Fruit fly (Drosophila melanogaster) whole organism, embryonic: ENCODE measurements around the gene MED28.

Experiments
- CG10959 ChIP-seq: fragments of 200-800 bp; sonication (Bioruptor generic); IDR thresholded peaks from 2 replicates; pipeline ENCODE4 v1.3.6; 2022; ENCODE audit warnings: missing biosample characterization, missing genetic modification characterization
- CG11696 ChIP-seq: fragments of 200-800 bp; sonication (Bioruptor generic); IDR thresholded peaks from 2 replicates; pipeline ENCODE4 v1.3.6; 2022; ENCODE audit warnings: missing biosample characterization, missing genetic modification characterization
- CG12219 ChIP-seq: fragments of 200-800 bp; sonication (Bioruptor generic); optimal IDR thresholded peaks from 3 replicates; lab custom pipeline; 2018; ENCODE audit warnings: missing biosample characterization, mild to moderate bottlenecking, missing genetic modification characterization
- CG14667 ChIP-seq: fragments of 200-800 bp; sonication (Bioruptor generic); IDR thresholded peaks from 2 replicates; pipeline ENCODE4 v1.3.6; 2022; ENCODE audit warnings: missing biosample characterization, missing genetic modification characterization
- CG14710 ChIP-seq: fragments of 200-800 bp; sonication (Bioruptor generic); optimal IDR thresholded peaks from 3 replicates; lab custom pipeline; 2019; ENCODE audit warnings: missing biosample characterization, mild to moderate bottlenecking, missing genetic modification characterization, moderate library complexity
- CG15269 ChIP-seq: fragments of 200-800 bp; sonication (Bioruptor generic); optimal IDR thresholded peaks from 2 replicates; lab custom pipeline; 2018; ENCODE audit warnings: missing biosample characterization, mild to moderate bottlenecking, missing genetic modification characterization, moderate library complexity
- CG17328 ChIP-seq: fragments of 200-800 bp; sonication (Bioruptor generic); IDR thresholded peaks from 2 replicates; pipeline ENCODE4 v1.3.6; 2022; ENCODE audit warnings: missing biosample characterization, missing genetic modification characterization
- CG30403 ChIP-seq: fragments of 200-800 bp; sonication (Bioruptor generic); optimal IDR thresholded peaks from 3 replicates; lab custom pipeline; 2016; ENCODE audit warnings: missing biosample characterization, missing genetic modification characterization
- CG3065 ChIP-seq: fragments of 200-800 bp; sonication (Bioruptor generic); optimal IDR thresholded peaks from 2 replicates; lab custom pipeline; 2016; ENCODE audit warnings: missing biosample characterization, missing genetic modification characterization
- CG31365 ChIP-seq: fragments of 200-800 bp; sonication (Bioruptor generic); optimal IDR thresholded peaks from 2 replicates; lab custom pipeline; 2018; ENCODE audit warnings: missing biosample characterization, mild to moderate bottlenecking, missing genetic modification characterization
- CG31441 ChIP-seq: fragments of 200-800 bp; sonication (Bioruptor generic); IDR thresholded peaks from 2 replicates; pipeline ENCODE4 v1.3.6; 2022; ENCODE audit warnings: missing biosample characterization, missing genetic modification characterization
- CG3163 ChIP-seq: fragments of 200-800 bp; sonication (Bioruptor generic); optimal IDR thresholded peaks from 3 replicates; lab custom pipeline; 2016; ENCODE audit warnings: missing biosample characterization, missing genetic modification characterization
- CG34224 ChIP-seq: fragments of 200-800 bp; sonication (Bioruptor generic); IDR thresholded peaks from 3 replicates; pipeline ENCODE4 v1.3.6; 2022; ENCODE audit warnings: missing biosample characterization, missing genetic modification characterization; ENCODE audit not compliant: partially characterized antibody
- CG3995 ChIP-seq: fragments of 200-800 bp; sonication (Bioruptor generic); optimal IDR thresholded peaks from 3 replicates; lab custom pipeline; 2016; ENCODE audit warnings: missing biosample characterization, missing genetic modification characterization
- CG4328 ChIP-seq: fragments of 200-800 bp; sonication (Bioruptor generic); optimal IDR thresholded peaks from 3 replicates; lab custom pipeline; 2017; ENCODE audit warnings: missing biosample characterization, missing genetic modification reagents, missing genetic modification characterization
- CG4707 ChIP-seq: fragments of 200-800 bp; sonication (Bioruptor generic); optimal IDR thresholded peaks from 2 replicates; lab custom pipeline; 2018; ENCODE audit warnings: missing biosample characterization, mild to moderate bottlenecking, missing genetic modification characterization, moderate library complexity
- CG4854 ChIP-seq: fragments of 200-800 bp; sonication (Bioruptor generic); optimal IDR thresholded peaks from 2 replicates; lab custom pipeline; 2016; ENCODE audit warnings: missing biosample characterization, missing genetic modification characterization, inconsistent platforms
- CG5953 ChIP-seq: fragments of 200-800 bp; sonication (Bioruptor generic); IDR thresholded peaks from 2 replicates; pipeline ENCODE4 v1.3.6; 2022; ENCODE audit warnings: missing biosample characterization, missing genetic modification characterization
- CG6654 ChIP-seq: fragments of 200-800 bp; sonication (Bioruptor generic); optimal IDR thresholded peaks from 2 replicates; lab custom pipeline; 2017; ENCODE audit warnings: missing biosample characterization, mild to moderate bottlenecking, missing genetic modification characterization
- CG7745 ChIP-seq: fragments of 200-800 bp; sonication (Bioruptor generic); optimal IDR thresholded peaks from 2 replicates; lab custom pipeline; 2018; ENCODE audit warnings: missing biosample characterization, mild to moderate bottlenecking, missing genetic modification characterization, moderate library complexity
- CTCF ChIP-seq: fragments of 200-800 bp; sonication (Bioruptor generic); optimal IDR thresholded peaks from 2 replicates; lab custom pipeline; 2017; ENCODE audit warnings: missing biosample characterization, mild to moderate bottlenecking, missing genetic modification characterization, moderate library complexity
- Dek ChIP-seq: fragments of 200-800 bp; sonication (Bioruptor generic); optimal IDR thresholded peaks from 3 replicates; lab custom pipeline; 2019; ENCODE audit warnings: missing biosample characterization, mild to moderate bottlenecking, missing genetic modification characterization, moderate library complexity
- Dll ChIP-seq: fragments of 200-800 bp; sonication (Bioruptor generic); IDR thresholded peaks from 4 replicates; pipeline ENCODE4 v1.3.6; 2022; ENCODE audit warnings: missing biosample characterization, missing genetic modification characterization; ENCODE audit not compliant: partially characterized antibody
- Drgx ChIP-seq: fragments of 200-800 bp; sonication (Bioruptor generic); IDR thresholded peaks from 2 replicates; pipeline ENCODE4 v1.3.6; 2022; ENCODE audit warnings: missing biosample characterization, missing genetic modification characterization
- H2.0 ChIP-seq: fragments of 200-800 bp; sonication (Bioruptor generic); IDR thresholded peaks from 2 replicates; pipeline ENCODE4 v1.3.6; 2022; ENCODE audit warnings: missing biosample characterization, missing genetic modification characterization
- Hr51 ChIP-seq, 2 experiments: fragments of 200-800 bp; sonication (Bioruptor generic); optimal IDR thresholded peaks; 2 replicates in 1 of 2; 3 replicates in 1 of 2; lab custom pipeline; 2016 to 2018; ENCODE audit warnings: missing biosample characterization in 2 of 2, missing genetic modification characterization in 2 of 2, mild to moderate bottlenecking in 1 of 2, moderate library complexity in 1 of 2
- NFAT ChIP-seq: fragments of 200-800 bp; sonication (Bioruptor generic); IDR thresholded peaks from 2 replicates; pipeline ENCODE4 v1.3.6; 2022; ENCODE audit warnings: missing biosample characterization, missing genetic modification characterization
- Ptx1 ChIP-seq: fragments of 200-800 bp; sonication (Bioruptor generic); IDR thresholded peaks from 2 replicates; pipeline ENCODE4 v1.3.6; 2022; ENCODE audit warnings: missing biosample characterization, missing genetic modification characterization
- Sox102F ChIP-seq: fragments of 200-800 bp; sonication (Bioruptor generic); optimal IDR thresholded peaks from 2 replicates; lab custom pipeline; 2018; ENCODE audit warnings: missing biosample characterization, mild to moderate bottlenecking, missing genetic modification characterization, moderate library complexity
- Xbp1 ChIP-seq: fragments of 200-800 bp; sonication (Bioruptor generic); optimal IDR thresholded peaks from 3 replicates; lab custom pipeline; 2016; ENCODE audit warnings: missing biosample characterization, mild to moderate bottlenecking, missing genetic modification characterization
- YL-1 ChIP-seq: fragments of 200-800 bp; sonication (Bioruptor generic); optimal IDR thresholded peaks from 3 replicates; lab custom pipeline; 2017; ENCODE audit warnings: missing biosample characterization, mild to moderate bottlenecking, missing genetic modification characterization
- bigmax ChIP-seq: fragments of 200-800 bp; sonication (Bioruptor generic); optimal IDR thresholded peaks from 2 replicates; lab custom pipeline; 2018; ENCODE audit warnings: missing biosample characterization, mild to moderate bottlenecking, missing genetic modification characterization
- btn ChIP-seq: fragments of 200-800 bp; sonication (Bioruptor generic); optimal IDR thresholded peaks from 2 replicates; lab custom pipeline; 2016; ENCODE audit warnings: missing biosample characterization, missing genetic modification characterization
- chm ChIP-seq: fragments of 200-800 bp; sonication (Bioruptor generic); IDR thresholded peaks from 2 replicates; pipeline ENCODE4 v1.3.6; 2022; ENCODE audit warnings: missing biosample characterization, missing genetic modification characterization
- crp ChIP-seq, 2 experiments: fragments of 200-800 bp; sonication (Bioruptor generic); optimal IDR thresholded peaks; 2 replicates in 1 of 2; 3 replicates in 1 of 2; lab custom pipeline; 2017; ENCODE audit warnings: missing biosample characterization in 2 of 2, missing genetic modification characterization in 2 of 2, mild to moderate bottlenecking in 1 of 2, moderate library complexity in 1 of 2
- esg ChIP-seq: fragments of 200-800 bp; sonication (Bioruptor generic); conservative IDR thresholded peaks from 2 replicates; pipeline ENCODE4 v1.3.6; 2022; ENCODE audit warnings: missing biosample characterization, missing genetic modification characterization
- kay ChIP-seq: fragments of 200-800 bp; sonication (Bioruptor generic); optimal IDR thresholded peaks from 2 replicates; lab custom pipeline; 2016; ENCODE audit warnings: missing biosample characterization, missing genetic modification characterization
- maf-S ChIP-seq: fragments of 200-800 bp; sonication (Bioruptor generic); optimal IDR thresholded peaks from 2 replicates; lab custom pipeline; 2016; ENCODE audit warnings: missing biosample characterization, missing genetic modification characterization
- nau ChIP-seq: fragments of 200-800 bp; sonication (Bioruptor generic); optimal IDR thresholded peaks from 3 replicates; lab custom pipeline; 2017; ENCODE audit warnings: missing biosample characterization, mild to moderate bottlenecking, missing genetic modification characterization, missing genetic modification reagents
- pita ChIP-seq: fragments of 200-800 bp; sonication (Bioruptor generic); optimal IDR thresholded peaks from 2 replicates; lab custom pipeline; 2017; ENCODE audit warnings: missing biosample characterization, mild to moderate bottlenecking, missing genetic modification characterization
- pzg ChIP-seq: fragments of 200-800 bp; sonication (Bioruptor generic); optimal IDR thresholded peaks from 3 replicates; lab custom pipeline; 2018; ENCODE audit warnings: missing biosample characterization, mild to moderate bottlenecking, missing genetic modification characterization, moderate library complexity
- rib ChIP-seq: fragments of 200-800 bp; sonication (Bioruptor generic); IDR thresholded peaks from 2 replicates; pipeline ENCODE4 v1.3.6; 2022; ENCODE audit warnings: missing biosample characterization, missing genetic modification characterization
- sc ChIP-seq, 3 experiments: fragments of >200 bp in 2 of 3; fragments of 200-800 bp in 1 of 3; sonication (Bioruptor generic) in 1 of 3; optimal IDR thresholded peaks; 2 replicates in 2 of 3; 3 replicates in 1 of 3; lab custom pipeline; 2017; ENCODE audit warnings: mild to moderate bottlenecking in 1 of 3, missing biosample characterization in 1 of 3, missing genetic modification characterization in 1 of 3, missing genetic modification reagents in 1 of 3
- sima ChIP-seq: fragments of 200-800 bp; sonication (Bioruptor generic); optimal IDR thresholded peaks from 2 replicates; lab custom pipeline; 2016; ENCODE audit warnings: missing biosample characterization, missing genetic modification characterization
- slbo ChIP-seq: fragments of 200-800 bp; sonication (Bioruptor generic); IDR thresholded peaks from 2 replicates; pipeline ENCODE4 v1.3.6; 2022; ENCODE audit warnings: missing biosample characterization, missing genetic modification characterization
- sob ChIP-seq: fragments of 200-800 bp; sonication (Bioruptor generic); IDR thresholded peaks from 2 replicates; pipeline ENCODE4 v1.3.6; 2022; ENCODE audit warnings: missing biosample characterization, missing genetic modification characterization
- stc ChIP-seq: fragments of 200-800 bp; sonication (Bioruptor generic); IDR thresholded peaks from 2 replicates; pipeline ENCODE4 v1.3.6; 2022; ENCODE audit warnings: missing biosample characterization, missing genetic modification characterization
- sug ChIP-seq: fragments of 200-800 bp; optimal IDR thresholded peaks from 2 replicates; lab custom pipeline; 2019; ENCODE audit warnings: missing biosample characterization, mild to moderate bottlenecking, missing genetic modification characterization, moderate library complexity
- vvl ChIP-seq: fragments of 200-800 bp; sonication (Bioruptor generic); IDR thresholded peaks from 2 replicates; pipeline ENCODE4 v1.3.6; 2022; ENCODE audit warnings: missing biosample characterization, missing genetic modification characterization

The MED28 gene

dm6 chr3R:25490778-25491664, 14.2 kb downstream of the MED28 start, which contains the start of the genes Gnpat and CG5112 (continued):
- peak; percentile 0 for TF ChIP-seq Dek (tag; lab: Kevin White, UChicago)
- peak; percentile 78 for TF ChIP-seq vvl
- TF ChIP-seq CG3065, result no peak
- no peak for TF ChIP-seq kay (GFP tag; lab: Kevin White, UChicago)
- peak; percentile 90 for TF ChIP-seq NFAT
- TF ChIP-seq rib (GFP tag; lab: Robert Waterston, UW), result peak; percentile 26; the same call in 1 of the 2 replicates
- peak; percentile 64 for TF ChIP-seq sug (tag; lab: Kevin White, UChicago)
- TF ChIP-seq CG3163 (GFP tag; lab: Kevin White, UChicago), result no peak
- no peak for TF ChIP-seq CG14667 (GFP tag; lab: Robert Waterston, UW)
- no peak for TF ChIP-seq CG4707
- TF ChIP-seq YL-1 (GFP tag; lab: Kevin White, UChicago), result peak; percentile 1
- peak; percentile 82 for TF ChIP-seq CG30403 (GFP tag; lab: Kevin White, UChicago)
- peak; percentile 65 for TF ChIP-seq CG14710
- 0 out of 2 replicates have a peak, but pooled peaks have one; percentile 40 for TF ChIP-seq CG31441 (GFP tag; lab: Robert Waterston, UW)
- peak; percentile 45 to 80 for TF ChIP-seq Hr51 (GFP tag; optimal IDR thresholded peaks at IDR 0.05; lab: Kevin White, UChicago)
- TF ChIP-seq crp (GFP tag; optimal IDR thresholded peaks at IDR 0.05; lab: Kevin White, UChicago), result peak; percentile 94 to 97
- peak; percentile 66 for TF ChIP-seq CG15269 (tag; lab: Kevin White, UChicago)
- TF ChIP-seq chm (GFP tag; lab: Robert Waterston, UW), result peak; percentile 90
- TF ChIP-seq pita (GFP tag; lab: Kevin White, UChicago), result no peak
- TF ChIP-seq sima (GFP tag; lab: Kevin White, UChicago), result no peak
- peak; percentile 72 for TF ChIP-seq Xbp1
- TF ChIP-seq CG5953, result peak; percentile 64
- no peak for TF ChIP-seq CTCF (GFP tag; lab: Kevin White, UChicago)
- TF ChIP-seq btn (GFP tag; lab: Kevin White, UChicago), result no peak
- peak; percentile 80 for TF ChIP-seq sob
- no peak for TF ChIP-seq sc (optimal IDR thresholded peaks at IDR 0.05; lab: Kevin White, UChicago)
- TF ChIP-seq sc (GFP tag; optimal IDR thresholded peaks at IDR 0.05; lab: Kevin White, UChicago), result peak; percentile 0
- TF ChIP-seq CG34224 (GFP tag; lab: Robert Waterston, UW), result peak; percentile 78
- peak; percentile 68 for TF ChIP-seq CG4328
- TF ChIP-seq CG4854 (GFP tag; lab: Kevin White, UChicago), result no peak
- peak; percentile 69 for TF ChIP-seq Ptx1 (GFP tag; lab: Robert Waterston, UW)
- TF ChIP-seq CG6654 (GFP tag; lab: Kevin White, UChicago), result no peak
- TF ChIP-seq nau (GFP tag; lab: Kevin White, UChicago), result peak; percentile 48
- TF ChIP-seq esg, result peak; percentile 7
- no peak for TF ChIP-seq CG12219 (GFP tag; lab: Kevin White, UChicago)
- TF ChIP-seq Drgx, result no peak; the same call in 1 of the 2 replicates
- peak; percentile 61 for TF ChIP-seq CG17328 (GFP tag; lab: Robert Waterston, UW)
- TF ChIP-seq bigmax (GFP tag; lab: Kevin White, UChicago), result no peak
- peak; percentile 80 for TF ChIP-seq H2.0 (GFP tag; lab: Robert Waterston, UW)
- no peak for TF ChIP-seq CG31365
- TF ChIP-seq pzg, result peak; percentile 72
- peak; percentile 79 for TF ChIP-seq CG10959 (GFP tag; lab: Robert Waterston, UW)
- no peak for TF ChIP-seq stc (GFP tag; lab: Robert Waterston, UW)
- TF ChIP-seq Dll (GFP tag; lab: Robert Waterston, UW), result peak; percentile 69; the same call in 3 of the 4 replicates
- no peak for TF ChIP-seq CG7745 (tag; lab: Kevin White, UChicago)
- no peak for TF ChIP-seq CG11696 (GFP tag; lab: Robert Waterston, UW)
- peak; percentile 55 for TF ChIP-seq maf-S (GFP tag; lab: Kevin White, UChicago)
- TF ChIP-seq CG3995 (GFP tag; lab: Kevin White, UChicago), result peak; percentile 67
- peak; percentile 87 for TF ChIP-seq slbo (GFP tag; lab: Robert Waterston, UW)
- peak; percentile 35 for TF ChIP-seq Sox102F
